Fruit fly (Drosophila melanogaster) whole organism, pupa: Measurements from ENCODE around the gene CG5104.

Source experiments
- CG10348 ChIP-seq: fragments of 200-800 bp; sonication (Bioruptor generic); IDR thresholded peaks from 2 replicates; pipeline ENCODE4 v1.3.6; 2022; ENCODE audit warnings: missing biosample characterization, missing genetic modification characterization
- CG12605 ChIP-seq: fragments of 200-800 bp; sonication (Bioruptor generic); IDR thresholded peaks from 2 replicates; pipeline ENCODE4 v1.3.6; 2022; ENCODE audit warnings: missing biosample characterization, missing genetic modification characterization
- CG13204 ChIP-seq: fragments of 200-800 bp; sonication (Bioruptor generic); optimal IDR thresholded peaks from 2 replicates; lab custom pipeline; 2018; ENCODE audit warnings: missing biosample characterization, mild to moderate bottlenecking, missing genetic modification characterization, moderate library complexity
- CG14655 ChIP-seq: fragments of 200-800 bp; sonication (Bioruptor generic); optimal IDR thresholded peaks from 3 replicates; lab custom pipeline; 2017; ENCODE audit warnings: mild to moderate bottlenecking, missing biosample characterization, missing genetic modification reagents, missing genetic modification characterization
- CG15710 ChIP-seq: fragments of 200-800 bp; sonication (Bioruptor generic); optimal IDR thresholded peaks from 2 replicates; lab custom pipeline; 2018; ENCODE audit warnings: missing biosample characterization, mild to moderate bottlenecking, missing genetic modification characterization, moderate library complexity
- CG17806 ChIP-seq: fragments of 200-800 bp; sonication (Bioruptor generic); optimal IDR thresholded peaks from 2 replicates; lab custom pipeline; 2018; ENCODE audit warnings: missing biosample characterization, mild to moderate bottlenecking, missing genetic modification characterization, moderate library complexity
- CG32121 ChIP-seq: fragments of 200-800 bp; sonication (Bioruptor generic); IDR thresholded peaks from 2 replicates; pipeline ENCODE4 v1.3.6; 2022; ENCODE audit warnings: missing biosample characterization, missing genetic modification characterization
- CG34367 ChIP-seq: fragments of 200-800 bp; sonication (Bioruptor generic); optimal IDR thresholded peaks from 2 replicates; lab custom pipeline; 2018; ENCODE audit warnings: missing biosample characterization, mild to moderate bottlenecking, missing genetic modification characterization
- CG4496 ChIP-seq: fragments of 200-800 bp; sonication (Bioruptor generic); IDR thresholded peaks from 3 replicates; pipeline ENCODE4 v1.3.6; 2022; ENCODE audit warnings: missing biosample characterization, missing genetic modification characterization
- CG8159 ChIP-seq: fragments of 200-800 bp; sonication (Bioruptor generic); optimal IDR thresholded peaks from 3 replicates; lab custom pipeline; 2018; ENCODE audit warnings: missing biosample characterization, mild to moderate bottlenecking, missing genetic modification characterization, moderate library complexity
- CG8301 ChIP-seq: fragments of 200-800 bp; sonication (Bioruptor generic); optimal IDR thresholded peaks from 2 replicates; lab custom pipeline; 2018; ENCODE audit warnings: missing biosample characterization, mild to moderate bottlenecking, missing genetic modification characterization
- CG9948 ChIP-seq: fragments of 200-800 bp; sonication (Bioruptor generic); optimal IDR thresholded peaks from 2 replicates; lab custom pipeline; 2018; ENCODE audit warnings: missing biosample characterization, mild to moderate bottlenecking, missing genetic modification characterization, moderate library complexity
- D1 ChIP-seq: fragments of 200-800 bp; sonication (Bioruptor generic); optimal IDR thresholded peaks from 2 replicates; lab custom pipeline; 2018; ENCODE audit warnings: missing biosample characterization, mild to moderate bottlenecking, missing genetic modification characterization, moderate library complexity
- EcR ChIP-seq: fragments of 200-800 bp; sonication (Bioruptor generic); optimal IDR thresholded peaks from 3 replicates; lab custom pipeline; 2019; ENCODE audit warnings: missing biosample characterization, missing genetic modification characterization, mild to moderate bottlenecking, moderate library complexity, missing genetic modification reagents
- Ets98B ChIP-seq: fragments of 200-800 bp; sonication (Bioruptor generic); IDR thresholded peaks from 2 replicates; pipeline ENCODE4 v1.3.6; 2022; ENCODE audit warnings: missing biosample characterization, missing genetic modification characterization
- Pif1A ChIP-seq: fragments of 200-800 bp; sonication (Bioruptor generic); optimal IDR thresholded peaks from 3 replicates; lab custom pipeline; 2016; ENCODE audit warnings: missing biosample characterization, missing genetic modification characterization
- Pif1B ChIP-seq: fragments of 200-800 bp; sonication (Bioruptor generic); optimal IDR thresholded peaks from 3 replicates; lab custom pipeline; 2016; ENCODE audit warnings: missing biosample characterization, missing genetic modification characterization
- Snoo ChIP-seq: fragments of 200-800 bp; sonication (Bioruptor generic); optimal IDR thresholded peaks from 3 replicates; lab custom pipeline; 2017; ENCODE audit warnings: missing biosample characterization, mild to moderate bottlenecking, missing genetic modification characterization, inconsistent platforms
- fd96Ca ChIP-seq: fragments of 200-800 bp; sonication (Bioruptor generic); IDR thresholded peaks from 3 replicates; pipeline ENCODE4 v1.3.6; 2022; ENCODE audit warnings: missing biosample characterization, missing genetic modification characterization
- gl ChIP-seq: fragments of 200-800 bp; sonication (Bioruptor generic); optimal IDR thresholded peaks from 2 replicates; lab custom pipeline; 2018; ENCODE audit warnings: missing biosample characterization, mild to moderate bottlenecking, missing genetic modification characterization
- rn ChIP-seq: fragments of 200-800 bp; sonication (Bioruptor generic); IDR thresholded peaks from 2 replicates; pipeline ENCODE4 v1.3.6; 2022; ENCODE audit warnings: missing biosample characterization, missing genetic modification characterization

CG5104 gene

DNA sequence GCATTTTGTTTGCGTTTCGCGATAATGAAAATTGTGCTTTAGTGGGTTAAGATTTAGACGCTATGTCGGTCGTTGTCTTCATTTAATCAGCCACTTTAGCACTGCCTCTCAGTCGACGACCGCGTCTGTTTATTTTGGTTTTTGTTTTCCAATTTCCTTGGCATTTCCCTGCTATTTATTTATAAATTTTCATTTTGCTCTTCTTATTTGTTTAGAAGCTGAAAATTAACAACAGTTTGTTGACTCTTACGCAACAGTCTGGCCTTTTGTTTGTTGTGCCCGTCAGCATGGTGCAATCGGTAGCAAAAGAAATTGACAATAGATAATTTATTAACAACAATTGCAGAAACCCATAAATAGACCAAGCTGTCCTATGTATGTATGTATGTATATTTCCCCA lies 13.3 kb upstream of the CG5104 start:
- peak; percentile 7; the same call in 1 of the 2 replicates for TF ChIP-seq Ets98B (GFP tag; lab: Robert Waterston, UW)
- no peak for TF ChIP-seq CG12605 (GFP tag; lab: Robert Waterston, UW)

DNA sequence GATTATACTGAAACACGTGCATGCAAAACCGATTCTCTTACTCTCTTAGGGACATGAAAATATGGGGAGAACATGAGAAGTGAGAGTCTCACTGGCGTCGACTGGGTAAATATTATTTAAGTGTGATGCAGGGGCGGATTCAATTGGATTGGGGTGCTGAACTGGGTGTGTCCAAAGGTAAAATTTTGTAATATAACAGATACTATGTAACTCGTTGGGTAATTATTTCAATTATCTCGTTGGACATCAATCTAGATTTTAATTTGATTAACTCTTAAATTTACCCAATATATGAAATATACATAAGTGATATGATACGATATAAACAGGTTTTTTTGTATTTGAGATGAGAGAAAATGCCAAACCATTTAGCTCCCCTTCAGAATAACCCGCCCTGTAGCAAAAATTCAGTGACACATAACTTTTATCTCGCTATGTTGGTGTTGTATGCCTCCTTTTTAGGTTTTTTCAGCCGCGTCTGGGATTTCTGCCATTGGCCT lies 12.6 kb upstream of the CG5104 start:
- TF ChIP-seq EcR (GFP tag; lab: Kevin White, UChicago) = peak; percentile 59
- TF ChIP-seq Ets98B (GFP tag; lab: Robert Waterston, UW) = peak; percentile 89
- peak; percentile 88 for TF ChIP-seq Snoo (tag; lab: Kevin White, UChicago)
- peak; percentile 83 for TF ChIP-seq CG8301 (tag; lab: Kevin White, UChicago)
- TF ChIP-seq CG8159 (tag; lab: Kevin White, UChicago) = peak; percentile 93
- TF ChIP-seq CG34367 (tag; lab: Kevin White, UChicago) = peak; percentile 82
- peak; percentile 91 for TF ChIP-seq CG15710 (tag; lab: Kevin White, UChicago)
- peak; percentile 89 for TF ChIP-seq CG17806 (tag; lab: Kevin White, UChicago)
- peak; percentile 39; the same call in 1 of the 2 replicates for TF ChIP-seq rn
- TF ChIP-seq CG13204 (GFP tag; lab: Kevin White, UChicago) = no peak
- TF ChIP-seq CG4496 (GFP tag; lab: Robert Waterston, UW) = peak; percentile 89; the same call in 2 of the 3 replicates
- peak; percentile 88 for TF ChIP-seq CG32121
- TF ChIP-seq CG9948 (tag; lab: Kevin White, UChicago) = peak; percentile 87
- peak; percentile 65 for TF ChIP-seq CG12605 (GFP tag; lab: Robert Waterston, UW)
- TF ChIP-seq D1 (tag; lab: Kevin White, UChicago) = peak; percentile 78
- TF ChIP-seq Pif1A (GFP tag; lab: Kevin White, UChicago) = peak; percentile 91
- TF ChIP-seq CG14655 = peak; percentile 89
- peak; percentile 75 for TF ChIP-seq gl (tag; lab: Kevin White, UChicago)
- TF ChIP-seq Pif1B = peak; percentile 87
- TF ChIP-seq fd96Ca (GFP tag; lab: Robert Waterston, UW) = peak; percentile 90
- peak; percentile 61 for TF ChIP-seq CG10348 (GFP tag; lab: Robert Waterston, UW)
- TF ChIP-seq, all 21 proteins: peak for 20

DNA sequence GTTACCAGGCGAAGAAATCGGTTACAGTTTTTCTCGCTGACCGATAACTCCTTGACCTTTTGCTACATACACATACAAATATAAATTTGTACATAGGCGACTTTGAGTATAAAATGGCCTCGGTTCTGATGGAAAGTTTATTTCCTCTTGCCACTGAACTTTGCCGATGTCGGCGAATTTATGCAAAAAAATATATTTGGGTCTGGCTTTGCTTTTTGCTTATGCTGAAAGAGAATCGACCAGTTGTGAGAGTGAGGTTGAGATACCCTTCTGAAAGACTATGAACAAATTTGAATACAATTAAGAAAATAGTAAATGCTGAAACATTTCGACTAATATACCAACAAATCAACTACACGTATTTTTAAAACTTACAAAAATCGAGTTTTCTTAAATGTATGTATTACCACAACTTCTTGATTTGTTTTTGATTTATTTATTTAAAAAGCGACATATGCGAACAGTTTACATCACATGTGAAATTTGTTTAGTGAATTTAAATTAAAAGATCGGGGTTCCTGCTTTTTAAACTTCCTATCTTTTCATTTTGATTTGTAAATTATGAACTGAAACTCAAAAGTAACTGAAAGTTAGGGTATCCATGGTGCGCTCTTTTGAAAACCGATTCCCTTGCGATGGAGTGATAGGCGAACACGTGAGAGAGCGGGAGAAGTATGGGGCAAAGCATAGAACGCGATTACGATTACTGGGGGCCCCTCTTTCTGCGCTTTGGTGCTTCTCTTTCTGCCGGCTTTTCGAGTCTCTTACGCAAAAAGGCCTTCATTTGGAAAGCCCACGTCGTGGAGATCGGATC lies 11.5 kb upstream of the CG5104 start:
- TF ChIP-seq CG14655 = peak; percentile 90
- TF ChIP-seq gl (tag; lab: Kevin White, UChicago) = no peak
- peak; percentile 63 for TF ChIP-seq D1 (tag; lab: Kevin White, UChicago)
- TF ChIP-seq CG12605 (GFP tag; lab: Robert Waterston, UW) = no peak
- peak; percentile 81 for TF ChIP-seq CG8301 (tag; lab: Kevin White, UChicago)
- TF ChIP-seq CG10348 (GFP tag; lab: Robert Waterston, UW) = no peak
- peak; percentile 45 for TF ChIP-seq CG13204 (GFP tag; lab: Kevin White, UChicago)
- peak; percentile 77 for TF ChIP-seq Pif1A (GFP tag; lab: Kevin White, UChicago)
- TF ChIP-seq CG8159 (tag; lab: Kevin White, UChicago) = peak; percentile 85
- TF ChIP-seq CG9948 (tag; lab: Kevin White, UChicago) = peak; percentile 76
- peak; percentile 77 for TF ChIP-seq CG15710 (tag; lab: Kevin White, UChicago)
- peak; percentile 65 for TF ChIP-seq CG17806 (tag; lab: Kevin White, UChicago)
- peak; percentile 44; the same call in 1 of the 2 replicates for TF ChIP-seq Ets98B (GFP tag; lab: Robert Waterston, UW)
- peak; percentile 1 for TF ChIP-seq EcR (GFP tag; lab: Kevin White, UChicago)
- 0 out of 3 replicates have a peak, but pooled peaks have one; percentile 19 for TF ChIP-seq fd96Ca (GFP tag; lab: Robert Waterston, UW)
- TF ChIP-seq Pif1B = peak; percentile 74
- no peak for TF ChIP-seq CG32121
- TF ChIP-seq CG4496 (GFP tag; lab: Robert Waterston, UW) = no peak
- peak; percentile 74 for TF ChIP-seq Snoo (tag; lab: Kevin White, UChicago)
- TF ChIP-seq rn = no peak
- TF ChIP-seq CG34367 (tag; lab: Kevin White, UChicago) = peak; percentile 63

DNA sequence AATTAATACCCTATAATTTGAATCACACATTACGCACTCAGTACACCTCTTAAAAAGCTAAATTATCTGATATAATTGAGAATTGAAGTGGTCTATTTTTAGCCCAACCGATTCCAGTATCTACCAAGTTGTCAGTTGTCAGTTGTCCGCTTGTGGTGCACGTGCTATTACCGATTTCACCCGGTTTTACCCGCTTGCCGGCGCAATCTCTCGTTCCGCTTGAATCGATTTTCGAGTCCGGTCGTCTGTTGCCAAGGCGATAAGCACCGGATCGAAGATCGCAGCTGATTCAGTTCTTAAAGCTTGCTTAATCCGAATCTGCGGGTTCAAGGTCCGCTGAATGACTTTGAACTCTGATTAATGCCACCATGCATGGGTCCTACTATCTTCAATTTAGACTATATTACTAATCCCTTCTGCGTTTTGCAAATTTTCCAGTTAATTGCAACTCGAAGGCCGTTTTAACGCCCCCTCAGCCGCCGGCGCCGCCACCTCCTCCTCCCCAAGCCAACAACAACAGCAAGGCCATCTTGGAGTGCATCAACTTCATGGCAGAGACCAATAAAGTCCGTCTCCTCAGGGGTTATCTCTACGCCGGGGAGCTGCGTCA lies 9.2 kb upstream of the CG5104 start:
- TF ChIP-seq EcR (GFP tag; lab: Kevin White, UChicago) (peak; percentile 86), CG32121 (no peak), CG13204 (GFP tag; lab: Kevin White, UChicago) (peak; percentile 20)

DNA sequence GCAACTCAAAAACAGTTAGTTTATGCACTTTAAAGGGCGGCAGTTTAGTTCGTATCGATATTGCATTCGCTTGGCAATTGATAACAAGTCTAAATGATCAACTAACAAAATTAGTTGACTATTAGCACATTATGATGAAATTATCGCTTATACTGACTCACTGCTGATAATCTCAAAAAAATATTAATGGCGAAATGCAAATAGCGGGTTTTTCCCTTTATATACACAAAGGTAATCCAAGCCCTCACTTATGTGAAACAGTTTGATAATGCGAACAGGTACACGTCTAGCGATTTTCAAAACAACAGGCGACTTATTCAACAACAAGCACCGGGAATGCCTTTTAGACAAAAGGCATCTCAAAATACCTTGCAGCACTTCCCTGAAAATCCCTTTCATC lies 6.7 kb upstream of the CG5104 start:
- no peak for TF ChIP-seq CG34367 (tag; lab: Kevin White, UChicago)
- TF ChIP-seq CG14655 = no peak
- no peak for TF ChIP-seq D1 (tag; lab: Kevin White, UChicago)
